Worm (Caenorhabditis elegans) whole organism, L1 larva: Measurements from ENCODE around the gene ucr-1.

Experiments used
- C04F5.9 ChIP-seq: sonication (generic microtip); optimal IDR thresholded peaks from 2 replicates; lab custom pipeline; 2016; ENCODE audit warnings: missing genetic modification characterization, missing compliant biosample characterization
- C16A3.4 ChIP-seq: fragments of 150-350 bp; optimal IDR thresholded peaks from 2 replicates; lab custom pipeline; 2014; ENCODE audit warnings: missing biosample characterization, missing genetic modification characterization
- F16B12.6 ChIP-seq: fragments of 150-350 bp; optimal IDR thresholded peaks from 2 replicates; lab custom pipeline; 2014; ENCODE audit warnings: missing biosample characterization, missing genetic modification characterization
- Y116A8C.19 ChIP-seq: sonication (generic microtip); optimal IDR thresholded peaks from 2 replicates; lab custom pipeline; 2016; ENCODE audit warnings: missing compliant biosample characterization, missing genetic modification characterization, borderline replicate concordance
- ama-1 ChIP-seq: fragments of 150-350 bp; optimal IDR thresholded peaks from 2 replicates; lab custom pipeline; 2014
- blmp-1 ChIP-seq: fragments of 150-350 bp; optimal IDR thresholded peaks from 2 replicates; lab custom pipeline; 2014; ENCODE audit warnings: missing biosample characterization, missing genetic modification characterization
- ceh-8 ChIP-seq: fragments of 200-800 bp; sonication (Bioruptor generic); optimal IDR thresholded peaks from 2 replicates; lab custom pipeline; 2018; ENCODE audit warnings: mild to moderate bottlenecking, missing genetic modification characterization, moderate library complexity, missing compliant biosample characterization
- ceh-88 ChIP-seq: fragments of 200-800 bp; sonication (Bioruptor generic); IDR thresholded peaks from 2 replicates; pipeline ENCODE4 v1.3.6; 2022; ENCODE audit warnings: missing genetic modification characterization, missing compliant biosample characterization
- efl-1 ChIP-seq, 4 experiments: fragments of 150-350 bp; optimal IDR thresholded peaks in 3 of 4; peaks in 1 of 4; 1 replicate in 1 of 4; 2 replicates in 3 of 4; lab custom pipeline; 2014; ENCODE audit warnings: missing biosample characterization in 2 of 4, missing genetic modification characterization in 2 of 4, missing genetic modification reagents in 2 of 4
- efl-3 ChIP-seq: fragments of 200-800 bp; sonication (Bioruptor generic); optimal IDR thresholded peaks from 2 replicates; lab custom pipeline; 2018; ENCODE audit warnings: mild to moderate bottlenecking, missing genetic modification characterization, missing compliant biosample characterization
- egl-27 ChIP-seq, 2 experiments: fragments of 150-350 bp in 1 of 2; sonication (generic microtip); optimal IDR thresholded peaks; 3 replicates each; lab custom pipeline; 2017 to 2018; ENCODE audit warnings: missing biosample characterization in 2 of 2, missing genetic modification characterization in 2 of 2, missing genetic modification reagents in 2 of 2
- elt-2 ChIP-seq: sonication (generic microtip); optimal IDR thresholded peaks from 2 replicates; lab custom pipeline; 2016; ENCODE audit warnings: missing genetic modification characterization, mild to moderate bottlenecking, inconsistent platforms, missing compliant biosample characterization, missing genetic modification reagents
- elt-3 ChIP-seq, 6 experiments: fragments of 150-350 bp in 1 of 6; sonication (generic microtip); optimal IDR thresholded peaks; 2 replicates each; lab custom pipeline; 2017 to 2018; ENCODE audit warnings: missing biosample characterization in 6 of 6, missing genetic modification characterization in 6 of 6, inconsistent platforms in 1 of 6
- ets-5 ChIP-seq: fragments of 200-800 bp; sonication (Bioruptor generic); IDR thresholded peaks from 2 replicates; pipeline ENCODE4 v1.3.6; 2022; ENCODE audit warnings: missing genetic modification characterization, missing compliant biosample characterization
- fkh-10 ChIP-seq: sonication (generic microtip); optimal IDR thresholded peaks from 2 replicates; lab custom pipeline; 2017; ENCODE audit warnings: missing biosample characterization, missing genetic modification reagents, missing genetic modification characterization
- fkh-8 ChIP-seq: sonication (generic microtip); optimal IDR thresholded peaks from 2 replicates; lab custom pipeline; 2016; ENCODE audit warnings: mild to moderate bottlenecking, missing genetic modification characterization, missing compliant biosample characterization
- fos-1 ChIP-seq: fragments of 150-350 bp; optimal IDR thresholded peaks from 2 replicates; lab custom pipeline; 2014; ENCODE audit warnings: missing biosample characterization, missing genetic modification characterization
- hlh-17 ChIP-seq: fragments of 200-800 bp; sonication (Bioruptor generic); optimal IDR thresholded peaks from 2 replicates; lab custom pipeline; 2018; ENCODE audit warnings: missing genetic modification characterization, mild to moderate bottlenecking, missing compliant biosample characterization, moderate library complexity, borderline replicate concordance
- hlh-4 ChIP-seq: sonication (generic microtip); optimal IDR thresholded peaks from 2 replicates; lab custom pipeline; 2016; ENCODE audit warnings: mild to moderate bottlenecking, missing genetic modification characterization, missing compliant biosample characterization
- hpl-2 ChIP-seq: fragments of 150-350 bp; optimal IDR thresholded peaks from 2 replicates; lab custom pipeline; 2014; ENCODE audit warnings: missing biosample characterization, missing genetic modification reagents, missing genetic modification characterization
- irx-1 ChIP-seq: sonication (generic microtip); optimal IDR thresholded peaks from 2 replicates; lab custom pipeline; 2016; ENCODE audit warnings: missing genetic modification characterization, missing compliant biosample characterization
- isw-1 ChIP-seq: fragments of 200-800 bp; sonication (Bioruptor generic); IDR thresholded peaks from 2 replicates; pipeline ENCODE4 v1.3.6; 2022; ENCODE audit warnings: missing genetic modification characterization, missing compliant biosample characterization
- lin-13 ChIP-seq: fragments of 150-350 bp; optimal IDR thresholded peaks from 2 replicates; lab custom pipeline; 2014; ENCODE audit warnings: missing biosample characterization, missing genetic modification reagents, missing genetic modification characterization
- lin-14 ChIP-seq: fragments of 200-800 bp; sonication (Bioruptor generic); optimal IDR thresholded peaks from 2 replicates; lab custom pipeline; 2018; ENCODE audit warnings: mild to moderate bottlenecking, missing genetic modification characterization, moderate library complexity, missing compliant biosample characterization
- lin-15B ChIP-seq: fragments of 150-350 bp; sonication (generic microtip); optimal IDR thresholded peaks from 3 replicates; lab custom pipeline; 2014; ENCODE audit warnings: missing biosample characterization, missing genetic modification characterization
- lin-35 ChIP-seq, 2 experiments: fragments of 150-350 bp; optimal IDR thresholded peaks; 2 replicates each; lab custom pipeline; 2014; ENCODE audit warnings: missing biosample characterization in 2 of 2, missing genetic modification characterization in 2 of 2, missing genetic modification reagents in 2 of 2
- lin-39 ChIP-seq: fragments of 150-350 bp; optimal IDR thresholded peaks from 2 replicates; lab custom pipeline; 2014; ENCODE audit warnings: missing biosample characterization, missing genetic modification reagents, missing genetic modification characterization
- lsy-2 ChIP-seq, 2 experiments: fragments of 150-350 bp; optimal IDR thresholded peaks; 2 replicates each; lab custom pipeline; 2014; ENCODE audit warnings: missing biosample characterization in 2 of 2, missing genetic modification characterization in 2 of 2
- mdl-1 ChIP-seq, 2 experiments: fragments of 150-350 bp; optimal IDR thresholded peaks; 2 replicates each; lab custom pipeline; 2014 to 2017; ENCODE audit warnings: missing biosample characterization in 2 of 2, missing genetic modification characterization in 2 of 2, inconsistent platforms in 1 of 2
- mef-2 ChIP-seq: fragments of 150-350 bp; optimal IDR thresholded peaks from 2 replicates; lab custom pipeline; 2014; ENCODE audit warnings: missing biosample characterization, missing genetic modification characterization
- mep-1 ChIP-seq: fragments of 150-350 bp; optimal IDR thresholded peaks from 2 replicates; lab custom pipeline; 2014; ENCODE audit warnings: missing biosample characterization, missing genetic modification characterization
- nhr-237 ChIP-seq: fragments of 150-350 bp; optimal IDR thresholded peaks from 2 replicates; lab custom pipeline; 2014; ENCODE audit warnings: missing biosample characterization, missing genetic modification characterization
- nhr-28 ChIP-seq: fragments of 150-350 bp; optimal IDR thresholded peaks from 2 replicates; lab custom pipeline; 2014; ENCODE audit warnings: missing biosample characterization, missing genetic modification characterization
- nhr-47 ChIP-seq: sonication (generic microtip); optimal IDR thresholded peaks from 2 replicates; lab custom pipeline; 2016; ENCODE audit warnings: mild to moderate bottlenecking, missing genetic modification characterization, moderate library complexity, missing compliant biosample characterization
- nhr-71 ChIP-seq: sonication (generic microtip); optimal IDR thresholded peaks from 2 replicates; lab custom pipeline; 2016; ENCODE audit warnings: mild to moderate bottlenecking, missing genetic modification characterization, moderate library complexity, missing compliant biosample characterization
- nhr-76 ChIP-seq: sonication (generic microtip); optimal IDR thresholded peaks from 2 replicates; lab custom pipeline; 2017; ENCODE audit warnings: missing biosample characterization, missing genetic modification characterization
- nhr-90 ChIP-seq: sonication (generic microtip); optimal IDR thresholded peaks from 2 replicates; lab custom pipeline; 2016; ENCODE audit warnings: mild to moderate bottlenecking, missing genetic modification characterization, missing compliant biosample characterization; ENCODE audit not compliant: poor library complexity
- pag-3 ChIP-seq: sonication (generic microtip); optimal IDR thresholded peaks from 2 replicates; lab custom pipeline; 2017; ENCODE audit warnings: missing genetic modification characterization, mild to moderate bottlenecking, missing compliant biosample characterization, antibody characterized with exemption, borderline replicate concordance; ENCODE audit not compliant: insufficient read depth
- pqm-1 ChIP-seq: sonication (generic microtip); optimal IDR thresholded peaks from 3 replicates; lab custom pipeline; 2017; ENCODE audit warnings: missing biosample characterization, missing genetic modification characterization
- skn-1 ChIP-seq: fragments of 150-350 bp; optimal IDR thresholded peaks from 2 replicates; lab custom pipeline; 2014; ENCODE audit warnings: missing biosample characterization, missing genetic modification characterization
- snpc-4 ChIP-seq: fragments of 150-350 bp; optimal IDR thresholded peaks from 2 replicates; lab custom pipeline; 2014; ENCODE audit warnings: missing biosample characterization, missing genetic modification characterization
- snu-23 ChIP-seq: sonication (generic microtip); optimal IDR thresholded peaks from 2 replicates; lab custom pipeline; 2016; ENCODE audit warnings: missing genetic modification characterization, missing compliant biosample characterization
- sox-4 ChIP-seq: sonication (generic microtip); optimal IDR thresholded peaks from 2 replicates; lab custom pipeline; 2016; ENCODE audit warnings: missing genetic modification characterization, missing compliant biosample characterization
- sup-37 ChIP-seq: fragments of 200-800 bp; sonication (Bioruptor generic); optimal IDR thresholded peaks from 2 replicates; lab custom pipeline; 2018; ENCODE audit warnings: mild to moderate bottlenecking, missing genetic modification characterization, missing compliant biosample characterization
- tlp-1 ChIP-seq: fragments of 150-350 bp; optimal IDR thresholded peaks from 2 replicates; lab custom pipeline; 2014; ENCODE audit warnings: missing biosample characterization, missing genetic modification characterization
- unc-130 ChIP-seq: fragments of 150-350 bp; optimal IDR thresholded peaks from 2 replicates; lab custom pipeline; 2017; ENCODE audit warnings: missing biosample characterization, missing genetic modification characterization, inconsistent platforms
- unc-62 ChIP-seq: fragments of 150-350 bp; optimal IDR thresholded peaks from 2 replicates; lab custom pipeline; 2014; ENCODE audit warnings: missing biosample characterization, missing genetic modification reagents, missing genetic modification characterization
- vab-15 ChIP-seq: sonication (generic microtip); optimal IDR thresholded peaks from 2 replicates; lab custom pipeline; 2017; ENCODE audit warnings: missing genotype, mild to moderate bottlenecking, missing genetic modification characterization, missing compliant biosample characterization
- zag-1 ChIP-seq: fragments of 150-350 bp; optimal IDR thresholded peaks from 2 replicates; lab custom pipeline; 2014; ENCODE audit warnings: missing biosample characterization, missing genetic modification characterization
- zip-4 ChIP-seq: fragments of 200-800 bp; sonication (Bioruptor generic); optimal IDR thresholded peaks from 2 replicates; lab custom pipeline; 2018; ENCODE audit warnings: mild to moderate bottlenecking, missing genetic modification characterization, moderate library complexity, missing compliant biosample characterization
- ztf-11 ChIP-seq, 2 experiments: sonication (generic microtip); optimal IDR thresholded peaks; 2 replicates each; lab custom pipeline; 2016 to 2017; ENCODE audit warnings: missing genetic modification characterization in 2 of 2, missing biosample characterization in 1 of 2, missing compliant biosample characterization in 1 of 2
- ztf-4 ChIP-seq: fragments of 150-350 bp; optimal IDR thresholded peaks from 2 replicates; lab custom pipeline; 2014; ENCODE audit warnings: missing biosample characterization, missing genetic modification characterization

The ucr-1 gene

DNA sequence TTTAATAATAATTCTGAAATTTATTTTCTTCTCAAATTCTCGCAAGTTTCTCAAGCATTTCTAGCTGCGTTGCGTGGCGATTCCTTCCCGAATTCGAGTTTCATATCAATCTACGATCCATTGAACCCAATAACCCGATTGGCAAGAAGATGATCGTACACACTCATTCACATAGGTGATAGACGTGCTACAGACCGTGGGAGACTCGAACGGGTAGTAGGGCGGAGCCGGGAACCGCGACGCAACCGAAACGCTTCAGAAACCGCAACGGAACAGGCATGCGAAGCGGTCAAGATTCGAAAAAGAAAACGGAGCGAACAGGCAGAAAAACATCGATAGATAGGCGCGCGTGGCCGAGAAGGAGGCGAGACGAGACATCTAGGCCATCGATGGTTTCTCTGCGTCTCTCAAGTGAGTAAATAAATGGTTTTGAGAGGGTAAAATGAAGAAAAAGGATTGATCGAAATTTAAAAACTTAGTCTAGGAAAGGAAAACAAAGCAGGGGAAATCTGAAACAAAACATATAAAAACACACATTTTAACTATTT is 11.6 kb downstream of the ucr-1 start, which contains the start of gene madf-11 (continued):
- TF ChIP-seq lin-14 (GFP tag; lab: Kevin White, UChicago) (peak; percentile 90), sup-37 (GFP tag; lab: Kevin White, UChicago) (no peak), ceh-88 (GFP tag; lab: Robert Waterston, UW) (no peak), snu-23 (peak; percentile 75), snpc-4 (tag; lab: Kevin White, UChicago) (peak; percentile 64), mep-1 (peak; percentile 76), elt-3 (tag; optimal IDR thresholded peaks at IDR 0.05; lab: Kevin White, UChicago) (peak in 1 of 6 experiments; percentile 33), pqm-1 (tag; lab: Kevin White, UChicago) (no peak), vab-15 (tag; lab: Kevin White, UChicago) (no peak), hlh-4 (tag; lab: Kevin White, UChicago) (no peak), hpl-2 (GFP tag; lab: Kevin White, UChicago) (no peak), efl-3 (GFP tag; lab: Kevin White, UChicago) (no peak), nhr-71 (tag; lab: Kevin White, UChicago) (peak; percentile 76), Y116A8C.19 (no peak), hlh-17 (GFP tag; lab: Kevin White, UChicago) (no peak), nhr-76 (tag; lab: Kevin White, UChicago) (no peak), lin-35 (GFP tag; optimal IDR thresholded peaks at IDR 0.05; lab: Kevin White, UChicago) (peak; percentile 70 to 83), nhr-90 (peak; percentile 49), elt-2 (tag; lab: Kevin White, UChicago) (no peak), nhr-28 (tag; lab: Kevin White, UChicago) (no peak), skn-1 (tag; lab: Kevin White, UChicago) (peak; percentile 52), lin-39 (no peak), zag-1 (no peak), zip-4 (GFP tag; lab: Kevin White, UChicago) (no peak), egl-27 (tag; optimal IDR thresholded peaks at IDR 0.05; lab: Kevin White, UChicago) (no peak), pag-3 (tag; lab: Kevin White, UChicago) (no peak), isw-1 (GFP tag; lab: Robert Waterston, UW) (no peak; the same call in 1 of the 2 replicates), efl-1 (optimal IDR thresholded peaks at IDR 0.05; lab: Kevin White, UChicago) (peak; percentile 77 to 88), efl-1 (GFP tag; optimal IDR thresholded peaks at IDR 0.05 in 1 of 2; lab: Kevin White, UChicago) (peak; percentile 74 to 97), ztf-11 (tag; optimal IDR thresholded peaks at IDR 0.05; lab: Kevin White, UChicago) (peak in 1 of 2 experiments; percentile 69), irx-1 (tag; lab: Kevin White, UChicago) (peak; percentile 10), nhr-237 (tag; lab: Kevin White, UChicago) (no peak), sox-4 (no peak), unc-130 (tag; lab: Kevin White, UChicago) (peak; percentile 68), F16B12.6 (tag; lab: Kevin White, UChicago) (peak; percentile 23), fkh-10 (GFP tag; lab: Kevin White, UChicago) (peak; percentile 29), ztf-4 (tag; lab: Kevin White, UChicago) (no peak), fkh-8 (peak; percentile 66), nhr-47 (tag; lab: Kevin White, UChicago) (peak; percentile 71), mef-2 (tag; lab: Kevin White, UChicago) (no peak), blmp-1 (tag; lab: Kevin White, UChicago) (peak; percentile 75), lin-15B (peak; percentile 79), C16A3.4 (peak; percentile 49), mdl-1 (tag; optimal IDR thresholded peaks at IDR 0.05; lab: Kevin White, UChicago) (peak in 1 of 2 experiments; percentile 70), lsy-2 (tag; optimal IDR thresholded peaks at IDR 0.05; lab: Kevin White, UChicago) (peak; percentile 66 to 83), C04F5.9 (peak; percentile 29), unc-62 (GFP tag; lab: Kevin White, UChicago) (no peak), ama-1 (lab: Kevin White, UChicago) (no peak), ets-5 (GFP tag; lab: Robert Waterston, UW) (no peak), fos-1 (tag; lab: Kevin White, UChicago) (no peak), tlp-1 (no peak), lin-13 (peak; percentile 62), ceh-8 (no peak)
